Fruit fly (Drosophila melanogaster): Measurements from ENCODE around the gene CG14007.

The CG14007 gene

dm6 chr2L:5724521-5725023, 8.1 kb upstream of the CG14007 start, which contains the start of gene CG11030 (continued):
- TF ChIP-seq Kr (GFP tag; optimal IDR thresholded peaks at IDR 0.05): no peak
- TF ChIP-seq bab2 (GFP tag; optimal IDR thresholded peaks at IDR 0.05): no peak
- TF ChIP-seq Atf6 (GFP tag; IDR thresholded peaks at IDR 0.05): 0 out of 2 replicates have a peak, but pooled peaks have one; percentile 13
- TF ChIP-seq CG6683 (GFP tag; optimal IDR thresholded peaks at IDR 0.05): no peak
- TF ChIP-seq HLHmδ (GFP tag; optimal IDR thresholded peaks at IDR 0.05): peak; percentile 26
- TF ChIP-seq Dek (tag; optimal IDR thresholded peaks at IDR 0.05): peak; percentile 22
- peak; percentile 10 for TF ChIP-seq CG4282 (GFP tag; optimal IDR thresholded peaks at IDR 0.05)
- TF ChIP-seq HmgZ (tag; optimal IDR thresholded peaks at IDR 0.05): no peak
- TF ChIP-seq CG2129 (GFP tag; IDR thresholded peaks at IDR 0.05; ENCODE audit: partially characterized antibody): peak; percentile 96
- no peak for TF ChIP-seq HHEX (GFP tag; optimal IDR thresholded peaks at IDR 0.05)
- TF ChIP-seq hbn (GFP tag; IDR thresholded peaks at IDR 0.05; ENCODE audit: partially characterized antibody): peak; percentile 98
- TF ChIP-seq CG14014 (GFP tag; IDR thresholded peaks at IDR 0.05): 0 out of 2 replicates have a peak, but pooled peaks have one; percentile 13
- TF ChIP-seq CG6765 (GFP tag; optimal IDR thresholded peaks at IDR 0.05): no peak
- TF ChIP-seq wdn (GFP tag; IDR thresholded peaks at IDR 0.05): no peak
- TF ChIP-seq CG17802 (tag; optimal IDR thresholded peaks at IDR 0.05): no peak
- no peak for TF ChIP-seq disco-r (GFP tag; optimal IDR thresholded peaks at IDR 0.05)
- TF ChIP-seq sens (GFP tag): peak; percentile 81
- TF ChIP-seq Lim3 (GFP tag; IDR thresholded peaks at IDR 0.05): no peak
- no peak for TF ChIP-seq bowl (GFP tag; IDR thresholded peaks at IDR 0.05)
- no peak for TF ChIP-seq Antp (GFP tag; optimal IDR thresholded peaks at IDR 0.05)
- no peak for TF ChIP-seq Sry-β (GFP tag; optimal IDR thresholded peaks at IDR 0.05)
- TF ChIP-seq CG14667 (GFP tag; IDR thresholded peaks at IDR 0.05): no peak
- no peak for TF ChIP-seq CG10321 (GFP tag; IDR thresholded peaks at IDR 0.05)
- no peak for TF ChIP-seq danr (GFP tag; IDR thresholded peaks at IDR 0.05)
- TF ChIP-seq CG8359 (GFP tag; optimal IDR thresholded peaks at IDR 0.05; ENCODE audit: borderline replicate concordance): no peak
- no peak for TF ChIP-seq Vsx1 (GFP tag; optimal IDR thresholded peaks at IDR 0.05)
- no peak for TF ChIP-seq pan (optimal IDR thresholded peaks at IDR 0.05)
- TF ChIP-seq pan (GFP tag; optimal IDR thresholded peaks at IDR 0.05 in 1 of 2, IDR thresholded peaks at IDR 0.05 in 1 of 2): no peak
- TF ChIP-seq CG7928 (GFP tag; optimal IDR thresholded peaks at IDR 0.05): no peak
- peak; percentile 98 for TF ChIP-seq knrl (GFP tag; IDR thresholded peaks at IDR 0.05; ENCODE audit: partially characterized antibody)
- TF ChIP-seq cwo (GFP tag; optimal IDR thresholded peaks at IDR 0.05): no peak
- TF ChIP-seq insv (GFP tag; optimal IDR thresholded peaks at IDR 0.05): no peak
- no peak for TF ChIP-seq Fer1 (GFP tag; optimal IDR thresholded peaks at IDR 0.05)
- TF ChIP-seq CG7271 (tag; optimal IDR thresholded peaks at IDR 0.05): peak; percentile 67
- TF ChIP-seq CG4360 (GFP tag; IDR thresholded peaks at IDR 0.05): no peak
- no peak for TF ChIP-seq bigmax (GFP tag; optimal IDR thresholded peaks at IDR 0.05)
- TF ChIP-seq grn (GFP tag; optimal IDR thresholded peaks at IDR 0.05): no peak
- TF ChIP-seq cas (GFP tag; IDR thresholded peaks at IDR 0.05): no peak
- TF ChIP-seq NFAT (GFP tag; IDR thresholded peaks at IDR 0.05): peak; percentile 65; the same call in 1 of the 2 replicates
- no peak for TF ChIP-seq Lhr (GFP tag; optimal IDR thresholded peaks at IDR 0.05)
- no peak for TF ChIP-seq CG11560 (tag; IDR thresholded peaks at IDR 0.05)
- no peak for TF ChIP-seq E2f1 (GFP tag; IDR thresholded peaks at IDR 0.05)
- TF ChIP-seq Gug (GFP tag; IDR thresholded peaks at IDR 0.05): peak; percentile 49; the same call in 1 of the 4 replicates
- peak; percentile 98 for TF ChIP-seq nerfin-2 (GFP tag; IDR thresholded peaks at IDR 0.05; ENCODE audit: partially characterized antibody)
- TF ChIP-seq sob (GFP tag; IDR thresholded peaks at IDR 0.05): peak; percentile 45
- no peak for TF ChIP-seq CG31224 (GFP tag; IDR thresholded peaks at IDR 0.05)
- TF ChIP-seq Mes4 (GFP tag; optimal IDR thresholded peaks at IDR 0.05): no peak
- TF ChIP-seq CG9609 (GFP tag; optimal IDR thresholded peaks at IDR 0.05): peak; percentile 3
- TF ChIP-seq NC2β (GFP tag; optimal IDR thresholded peaks at IDR 0.05): no peak
- no peak for TF ChIP-seq Oli (tag; optimal IDR thresholded peaks at IDR 0.05)
- TF ChIP-seq CG16815 (GFP tag; optimal IDR thresholded peaks at IDR 0.05): no peak
